Fruit fly (Drosophila melanogaster) whole organism, embryonic: ENCODE measurements around the gene CG7381.

Experiments
- B-H2 ChIP-seq: fragments of 200-800 bp; sonication (Bioruptor generic); optimal IDR thresholded peaks from 2 replicates; lab custom pipeline; 2018; ENCODE audit warnings: missing biosample characterization, mild to moderate bottlenecking, missing genetic modification characterization
- BEAF-32 ChIP-seq: fragments of 200-800 bp; sonication (Bioruptor generic); optimal IDR thresholded peaks from 3 replicates; lab custom pipeline; 2017; ENCODE audit warnings: missing biosample characterization, missing genetic modification characterization, mild to moderate bottlenecking, moderate library complexity, missing genetic modification reagents
- CG10543 ChIP-seq: fragments of 200-800 bp; sonication (Bioruptor generic); optimal IDR thresholded peaks from 3 replicates; lab custom pipeline; 2017; ENCODE audit warnings: missing biosample characterization, mild to moderate bottlenecking, missing genetic modification characterization, moderate library complexity
- CG10959 ChIP-seq: fragments of 200-800 bp; sonication (Bioruptor generic); IDR thresholded peaks from 2 replicates; pipeline ENCODE4 v1.3.6; 2022; ENCODE audit warnings: missing biosample characterization, missing genetic modification characterization
- CG11504 ChIP-seq: fragments of 200-800 bp; sonication (Bioruptor generic); optimal IDR thresholded peaks from 3 replicates; lab custom pipeline; 2019; ENCODE audit warnings: missing biosample characterization, mild to moderate bottlenecking, missing genetic modification characterization, moderate library complexity
- CG11696 ChIP-seq: fragments of 200-800 bp; sonication (Bioruptor generic); IDR thresholded peaks from 2 replicates; pipeline ENCODE4 v1.3.6; 2022; ENCODE audit warnings: missing biosample characterization, missing genetic modification characterization
- CG13624 ChIP-seq: fragments of 200-800 bp; sonication (Bioruptor generic); optimal IDR thresholded peaks from 2 replicates; lab custom pipeline; 2016; ENCODE audit warnings: missing biosample characterization, missing genetic modification characterization
- CG14014 ChIP-seq: fragments of 200-800 bp; sonication (Bioruptor generic); IDR thresholded peaks from 2 replicates; pipeline ENCODE4 v1.3.6; 2022; ENCODE audit warnings: missing biosample characterization, missing genetic modification characterization
- CG15269 ChIP-seq: fragments of 200-800 bp; sonication (Bioruptor generic); optimal IDR thresholded peaks from 2 replicates; lab custom pipeline; 2018; ENCODE audit warnings: missing biosample characterization, mild to moderate bottlenecking, missing genetic modification characterization, moderate library complexity
- CG17385 ChIP-seq: fragments of 200-800 bp; sonication (Bioruptor generic); optimal IDR thresholded peaks from 3 replicates; lab custom pipeline; 2018; ENCODE audit warnings: missing biosample characterization, mild to moderate bottlenecking, missing genetic modification characterization
- CG17802 ChIP-seq: fragments of 200-800 bp; sonication (Bioruptor generic); optimal IDR thresholded peaks from 2 replicates; lab custom pipeline; 2018; ENCODE audit warnings: missing biosample characterization, mild to moderate bottlenecking, missing genetic modification characterization, moderate library complexity
- CG2120 ChIP-seq: fragments of 200-800 bp; sonication (Bioruptor generic); optimal IDR thresholded peaks from 3 replicates; lab custom pipeline; 2016; ENCODE audit warnings: missing biosample characterization, missing genetic modification characterization
- CG3065 ChIP-seq: fragments of 200-800 bp; sonication (Bioruptor generic); optimal IDR thresholded peaks from 2 replicates; lab custom pipeline; 2016; ENCODE audit warnings: missing biosample characterization, missing genetic modification characterization
- CG32532 ChIP-seq: fragments of 200-800 bp; sonication (Bioruptor generic); IDR thresholded peaks from 2 replicates; pipeline ENCODE4 v1.3.6; 2022; ENCODE audit warnings: missing biosample characterization, missing genetic modification characterization
- CG34376 ChIP-seq: fragments of 200-800 bp; sonication (Bioruptor generic); optimal IDR thresholded peaks from 2 replicates; lab custom pipeline; 2018; ENCODE audit warnings: missing biosample characterization, mild to moderate bottlenecking, missing genetic modification characterization
- CG4328 ChIP-seq: fragments of 200-800 bp; sonication (Bioruptor generic); optimal IDR thresholded peaks from 3 replicates; lab custom pipeline; 2017; ENCODE audit warnings: missing biosample characterization, missing genetic modification reagents, missing genetic modification characterization
- CG6689 ChIP-seq: fragments of 200-800 bp; sonication (Bioruptor generic); IDR thresholded peaks from 2 replicates; pipeline ENCODE4 v1.3.6; 2022; ENCODE audit warnings: missing biosample characterization, missing genetic modification characterization
- CG9437 ChIP-seq: fragments of 200-800 bp; sonication (Bioruptor generic); optimal IDR thresholded peaks from 2 replicates; lab custom pipeline; 2018; ENCODE audit warnings: missing biosample characterization, mild to moderate bottlenecking, missing genetic modification characterization
- CG9609 ChIP-seq: fragments of 200-800 bp; sonication (Bioruptor generic); optimal IDR thresholded peaks from 3 replicates; lab custom pipeline; 2016; ENCODE audit warnings: missing biosample characterization, missing genetic modification characterization
- CG9932 ChIP-seq: fragments of 200-800 bp; sonication (Bioruptor generic); IDR thresholded peaks from 2 replicates; pipeline ENCODE4 v1.3.6; 2022; ENCODE audit warnings: missing biosample characterization, missing genetic modification characterization
- Camta ChIP-seq: fragments of 200-800 bp; sonication (Bioruptor generic); optimal IDR thresholded peaks from 2 replicates; lab custom pipeline; 2016; ENCODE audit warnings: missing biosample characterization, missing genetic modification characterization
- CkIIα-i1 ChIP-seq: fragments of 200-800 bp; sonication (Bioruptor generic); IDR thresholded peaks from 2 replicates; pipeline ENCODE4 v1.3.6; 2022; ENCODE audit warnings: missing biosample characterization, missing genetic modification characterization
- MTF-1 ChIP-seq: fragments of 200-800 bp; sonication (Bioruptor generic); optimal IDR thresholded peaks from 2 replicates; lab custom pipeline; 2018; ENCODE audit warnings: missing biosample characterization, mild to moderate bottlenecking, missing genetic modification characterization, borderline replicate concordance
- Max ChIP-seq: fragments of 200-800 bp; sonication (Bioruptor generic); optimal IDR thresholded peaks from 2 replicates; lab custom pipeline; 2016; ENCODE audit warnings: missing biosample characterization, mild to moderate bottlenecking, missing genetic modification characterization
- Myb ChIP-seq: fragments of 200-800 bp; sonication (Bioruptor generic); optimal IDR thresholded peaks from 2 replicates; lab custom pipeline; 2016; ENCODE audit warnings: missing biosample characterization, missing genetic modification characterization
- NfI ChIP-seq: fragments of 200-800 bp; sonication (Bioruptor generic); optimal IDR thresholded peaks from 3 replicates; lab custom pipeline; 2018; ENCODE audit warnings: missing biosample characterization, mild to moderate bottlenecking, missing genetic modification characterization, moderate library complexity
- Oaz ChIP-seq: fragments of 200-800 bp; sonication (Bioruptor generic); IDR thresholded peaks from 2 replicates; pipeline ENCODE4 v1.3.6; 2022; ENCODE audit warnings: missing biosample characterization, missing genetic modification characterization
- az2 ChIP-seq: fragments of 200-800 bp; sonication (Bioruptor generic); optimal IDR thresholded peaks from 3 replicates; lab custom pipeline; 2016; ENCODE audit warnings: missing biosample characterization, missing genetic modification characterization
- chinmo ChIP-seq: fragments of 200-800 bp; sonication (Bioruptor generic); IDR thresholded peaks from 4 replicates; pipeline ENCODE4 v1.3.6; 2022; ENCODE audit warnings: missing biosample characterization, missing genetic modification characterization; ENCODE audit not compliant: partially characterized antibody
- chn ChIP-seq: fragments of 200-800 bp; sonication (Bioruptor generic); optimal IDR thresholded peaks from 2 replicates; lab custom pipeline; 2016; ENCODE audit warnings: missing biosample characterization, missing genetic modification characterization
- ewg ChIP-seq: fragments of 200-800 bp; sonication (Bioruptor generic); optimal IDR thresholded peaks from 3 replicates; lab custom pipeline; 2017; ENCODE audit warnings: mild to moderate bottlenecking, missing biosample characterization, missing genetic modification reagents, missing genetic modification characterization
- kni ChIP-seq: fragments of 200-800 bp; sonication (Bioruptor generic); optimal IDR thresholded peaks from 3 replicates; lab custom pipeline; 2017; ENCODE audit warnings: mild to moderate bottlenecking, missing biosample characterization, missing genetic modification reagents, missing genetic modification characterization
- knrl ChIP-seq: fragments of 200-800 bp; sonication (Bioruptor generic); IDR thresholded peaks from 3 replicates; pipeline ENCODE4 v1.3.6; 2022; ENCODE audit warnings: missing biosample characterization, missing genetic modification characterization; ENCODE audit not compliant: partially characterized antibody
- lilli ChIP-seq: fragments of 200-800 bp; sonication (Bioruptor generic); optimal IDR thresholded peaks from 3 replicates; lab custom pipeline; 2016; ENCODE audit warnings: missing biosample characterization, missing genetic modification characterization
- lov ChIP-seq, 2 experiments: fragments of 200-800 bp in 1 of 2; fragments of >200 bp in 1 of 2; sonication (Bioruptor generic) in 1 of 2; IDR thresholded peaks in 1 of 2; optimal IDR thresholded peaks in 1 of 2; 2 replicates in 1 of 2; 3 replicates in 1 of 2; pipeline versions ENCODE4 v1.3.6 to Lab custom; 2017 to 2022; ENCODE audit warnings: missing biosample characterization in 1 of 2, missing genetic modification characterization in 1 of 2
- mirr ChIP-seq: fragments of 200-800 bp; sonication (Bioruptor generic); optimal IDR thresholded peaks from 3 replicates; lab custom pipeline; 2018; ENCODE audit warnings: missing biosample characterization, mild to moderate bottlenecking, missing genetic modification characterization
- nmo ChIP-seq: fragments of 200-800 bp; sonication (Bioruptor generic); optimal IDR thresholded peaks from 2 replicates; lab custom pipeline; 2018; ENCODE audit warnings: missing biosample characterization, mild to moderate bottlenecking, missing genetic modification characterization, moderate library complexity
- otp ChIP-seq: fragments of 200-800 bp; sonication (Bioruptor generic); IDR thresholded peaks from 3 replicates; pipeline ENCODE4, ENCODE4 v1.3.6; 2022; ENCODE audit warnings: missing biosample characterization, missing genetic modification characterization
- ranshi ChIP-seq: fragments of 200-800 bp; sonication (Bioruptor generic); IDR thresholded peaks from 2 replicates; pipeline ENCODE4 v1.3.6; 2022; ENCODE audit warnings: missing biosample characterization, missing genetic modification characterization
- row ChIP-seq: fragments of 200-800 bp; sonication (Bioruptor generic); IDR thresholded peaks from 3 replicates; pipeline ENCODE4 v1.3.6; 2022; ENCODE audit warnings: missing biosample characterization, missing genetic modification characterization
- slbo ChIP-seq: fragments of 200-800 bp; sonication (Bioruptor generic); IDR thresholded peaks from 2 replicates; pipeline ENCODE4 v1.3.6; 2022; ENCODE audit warnings: missing biosample characterization, missing genetic modification characterization
- sr ChIP-seq: fragments of 200-800 bp; sonication (Bioruptor generic); IDR thresholded peaks from 3 replicates; pipeline ENCODE4 v1.3.6; 2022; ENCODE audit warnings: missing biosample characterization, missing genetic modification characterization
- stc ChIP-seq: fragments of 200-800 bp; sonication (Bioruptor generic); IDR thresholded peaks from 2 replicates; pipeline ENCODE4 v1.3.6; 2022; ENCODE audit warnings: missing biosample characterization, missing genetic modification characterization
- wor ChIP-seq: fragments of 200-800 bp; sonication (Bioruptor generic); IDR thresholded peaks from 2 replicates; pipeline ENCODE4 v1.3.6; 2022; ENCODE audit warnings: missing biosample characterization, missing genetic modification characterization
- zfh1 ChIP-seq: fragments of 200-800 bp; sonication (Bioruptor generic); IDR thresholded peaks from 3 replicates; pipeline ENCODE4 v1.3.6; 2022; ENCODE audit warnings: missing biosample characterization, missing genetic modification characterization

Gene CG7381

DNA sequence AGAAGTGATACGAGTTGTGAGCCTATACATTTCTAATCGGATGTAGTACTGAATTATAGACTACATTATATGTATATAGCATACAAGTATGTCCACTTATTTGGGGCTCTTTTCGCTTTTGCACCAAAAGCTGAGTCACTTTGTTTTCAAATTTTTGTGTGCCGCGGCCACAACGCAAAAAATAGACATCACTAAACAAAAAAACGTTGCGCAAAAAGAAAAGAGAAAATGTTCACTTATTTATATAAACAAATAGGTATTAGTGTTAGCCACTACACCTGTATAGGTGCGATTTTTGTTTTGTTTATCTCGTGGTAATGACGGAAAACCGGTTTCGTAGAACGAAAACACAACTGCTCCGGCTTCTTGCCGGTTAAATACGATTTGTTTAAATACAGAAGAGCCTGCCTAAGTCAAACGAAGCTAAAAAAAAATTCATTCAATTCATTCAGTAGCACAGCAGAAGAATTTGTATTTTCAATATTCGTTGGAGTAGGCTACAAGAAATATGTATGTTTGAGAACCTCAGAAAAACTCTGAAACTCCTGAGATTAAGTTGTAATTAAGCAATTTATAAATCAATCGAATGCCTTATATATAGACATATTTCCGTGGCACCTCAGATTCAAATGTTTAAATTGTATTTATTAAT lies 5.8 kb upstream of the CG7381 start (continued):
- peak; percentile 39 for TF ChIP-seq CG13624 (GFP tag; lab: Kevin White, UChicago)
- TF ChIP-seq kni (GFP tag; lab: Kevin White, UChicago): peak; percentile 4
- TF ChIP-seq CG32532 (GFP tag; lab: Robert Waterston, UW): peak; percentile 41; the same call in 1 of the 2 replicates
- TF ChIP-seq lilli (GFP tag; lab: Kevin White, UChicago): peak; percentile 10
- peak; percentile 51; the same call in 1 of the 4 replicates for TF ChIP-seq chinmo (GFP tag; lab: Robert Waterston, UW)
- TF ChIP-seq CG14014 (GFP tag; lab: Robert Waterston, UW): 0 out of 2 replicates have a peak, but pooled peaks have one; percentile 20
- TF ChIP-seq mirr (GFP tag; lab: Kevin White, UChicago): peak; percentile 12
- peak; percentile 51; the same call in 1 of the 2 replicates for TF ChIP-seq CG9932 (GFP tag; lab: Robert Waterston, UW)
- TF ChIP-seq slbo (GFP tag; lab: Robert Waterston, UW): peak; percentile 60
- peak; percentile 29 for TF ChIP-seq CG10543 (GFP tag; lab: Kevin White, UChicago)
- TF ChIP-seq Max (GFP tag; lab: Kevin White, UChicago): no peak
- 0 out of 2 replicates have a peak, but pooled peaks have one; percentile 4 for TF ChIP-seq CG11696 (GFP tag; lab: Robert Waterston, UW)
- TF ChIP-seq CG2120 (GFP tag; lab: Kevin White, UChicago): peak; percentile 37
- TF ChIP-seq row (GFP tag; lab: Robert Waterston, UW): peak; percentile 55; the same call in 2 of the 3 replicates

DNA sequence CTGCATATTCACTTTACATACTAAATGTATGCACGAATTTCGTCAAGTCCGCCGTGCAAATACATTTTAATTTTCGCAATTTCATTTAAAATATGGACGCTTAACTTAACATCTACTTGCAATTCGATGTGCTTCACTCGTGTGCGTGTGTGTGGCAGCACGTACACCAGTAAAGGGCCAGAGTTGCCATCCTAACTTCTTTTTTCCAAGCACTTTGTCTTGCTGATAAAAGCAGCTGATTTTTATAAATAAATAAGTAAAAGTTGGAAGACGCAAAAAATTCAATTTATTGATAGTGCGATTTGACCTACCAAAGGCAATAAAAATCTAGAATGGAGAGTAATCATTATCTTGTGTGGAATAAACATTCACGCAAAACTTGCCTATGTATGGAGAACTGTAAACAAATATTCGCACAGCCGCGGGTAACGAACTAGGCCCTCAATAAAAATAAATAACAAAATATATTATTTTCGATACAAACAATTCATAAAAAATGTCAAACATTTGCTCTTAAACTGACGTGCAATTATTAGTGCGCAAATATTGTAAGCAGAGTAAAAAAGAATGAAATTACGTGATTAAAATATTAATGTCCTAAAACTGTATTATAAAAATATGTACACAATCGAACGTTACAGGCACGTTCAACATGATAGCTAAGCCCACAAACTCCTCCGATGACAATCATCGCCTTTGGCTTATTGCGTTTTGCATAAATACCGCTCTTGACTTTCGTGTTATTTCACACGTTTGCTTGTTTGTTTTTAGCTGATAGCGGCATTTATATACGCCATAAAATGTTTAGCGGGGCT lies 5.1 kb upstream of the CG7381 start:
- TF ChIP-seq ranshi (peak; percentile 58; the same call in 1 of the 2 replicates), B-H2 (GFP tag; lab: Kevin White, UChicago) (peak; percentile 66), CG17385 (GFP tag; lab: Kevin White, UChicago) (peak; percentile 80), stc (GFP tag; lab: Robert Waterston, UW) (peak; percentile 31; the same call in 1 of the 2 replicates), CG9609 (GFP tag; lab: Kevin White, UChicago) (no peak), knrl (no peak), CG9437 (GFP tag; lab: Kevin White, UChicago) (peak; percentile 72), CG17802 (no peak), ewg (peak; percentile 25), CG15269 (tag; lab: Kevin White, UChicago) (peak; percentile 83), CG4328 (GFP tag; lab: Kevin White, UChicago) (peak; percentile 58), CG6689 (peak; percentile 45), sr (GFP tag; lab: Robert Waterston, UW) (no peak), Oaz (peak; percentile 50), CG3065 (GFP tag; lab: Kevin White, UChicago) (no peak), Camta (GFP tag; lab: Kevin White, UChicago) (peak; percentile 35), CG34376 (GFP tag; lab: Kevin White, UChicago) (peak; percentile 86), zfh1 (GFP tag; lab: Robert Waterston, UW) (0 out of 3 replicates have a peak, but pooled peaks have one; percentile 16), BEAF-32 (GFP tag; lab: Kevin White, UChicago) (no peak), nmo (GFP tag; lab: Kevin White, UChicago) (peak; percentile 34), CG10959 (GFP tag; lab: Robert Waterston, UW) (no peak), otp (0 out of 3 replicates have a peak, but pooled peaks have one; percentile 25), NfI (GFP tag; lab: Kevin White, UChicago) (peak; percentile 77), CkIIα-i1 (GFP tag; lab: Robert Waterston, UW) (no peak), az2 (GFP tag; lab: Kevin White, UChicago) (peak; percentile 77), lov (optimal IDR thresholded peaks at IDR 0.05; lab: Kevin White, UChicago) (no peak), lov (GFP tag; IDR thresholded peaks at IDR 0.05; lab: Robert Waterston, UW) (no peak), MTF-1 (GFP tag; lab: Kevin White, UChicago) (no peak), wor (GFP tag; lab: Robert Waterston, UW) (peak; percentile 41), chn (GFP tag; lab: Kevin White, UChicago) (peak; percentile 62), CG11504 (peak; percentile 78), Myb (no peak)
